Worm (Caenorhabditis elegans) whole organism, mixed stage, embryonic: Measurements from ENCODE around the gene amt-2.
A peak's percentile ranks its signal among the peaks of the same experiment; 100 is the strongest.

Experiments used
- M03D4.4 ChIP-seq: sonication (generic microtip); optimal IDR thresholded peaks from 2 replicates; lab custom pipeline; 2017; ENCODE audit warnings: mild to moderate bottlenecking, missing genetic modification characterization, missing compliant biosample characterization
- bed-3 ChIP-seq: fragments of 200-800 bp; sonication (Bioruptor generic); optimal IDR thresholded peaks from 3 replicates; lab custom pipeline; 2018; ENCODE audit warnings: mild to moderate bottlenecking, missing genetic modification characterization, moderate library complexity, missing compliant biosample characterization
- blmp-1 ChIP-seq: fragments of 150-350 bp; optimal IDR thresholded peaks from 2 replicates; lab custom pipeline; 2014; ENCODE audit warnings: missing biosample characterization, missing genetic modification characterization
- ceh-39 ChIP-seq: fragments of 150-350 bp; optimal IDR thresholded peaks from 2 replicates; lab custom pipeline; 2014; ENCODE audit warnings: missing biosample characterization, missing genetic modification characterization
- ces-1 ChIP-seq: fragments of 150-350 bp; optimal IDR thresholded peaks from 2 replicates; lab custom pipeline; 2014; ENCODE audit warnings: missing biosample characterization, missing genetic modification reagents, missing genetic modification characterization
- cnd-1 ChIP-seq: fragments of 200-800 bp; sonication (Bioruptor generic); optimal IDR thresholded peaks from 2 replicates; lab custom pipeline; 2018; ENCODE audit warnings: mild to moderate bottlenecking, missing genetic modification characterization, missing compliant biosample characterization
- drap-1 ChIP-seq: fragments of 200-800 bp; sonication (Bioruptor generic); optimal IDR thresholded peaks from 3 replicates; lab custom pipeline; 2018; ENCODE audit warnings: mild to moderate bottlenecking, missing genetic modification characterization, missing compliant biosample characterization
- elt-1 ChIP-seq: sonication (generic microtip); optimal IDR thresholded peaks from 2 replicates; lab custom pipeline; 2017; ENCODE audit warnings: missing genetic modification characterization, mild to moderate bottlenecking, missing compliant biosample characterization, antibody characterized with exemption, moderate library complexity, borderline replicate concordance; ENCODE audit not compliant: insufficient read depth
- ham-2 ChIP-seq: fragments of 200-800 bp; sonication (Bioruptor generic); optimal IDR thresholded peaks from 2 replicates; lab custom pipeline; 2018; ENCODE audit warnings: mild to moderate bottlenecking, missing genetic modification characterization, missing compliant biosample characterization
- hlh-1 ChIP-seq: fragments of 150-350 bp; optimal IDR thresholded peaks from 2 replicates; lab custom pipeline; 2014; ENCODE audit warnings: missing biosample characterization, missing genetic modification reagents, missing genetic modification characterization
- lin-32 ChIP-seq: fragments of 200-800 bp; sonication (Bioruptor generic); optimal IDR thresholded peaks from 2 replicates; lab custom pipeline; 2018; ENCODE audit warnings: mild to moderate bottlenecking, missing genetic modification characterization, missing compliant biosample characterization
- lsy-2 ChIP-seq: fragments of 150-350 bp; optimal IDR thresholded peaks from 2 replicates; lab custom pipeline; 2014; ENCODE audit warnings: missing biosample characterization, missing genetic modification characterization
- mab-5 ChIP-seq: fragments of 150-350 bp; optimal IDR thresholded peaks from 2 replicates; lab custom pipeline; 2014; ENCODE audit warnings: missing biosample characterization, missing genetic modification characterization
- nhr-12 ChIP-seq: fragments of 150-350 bp; optimal IDR thresholded peaks from 2 replicates; lab custom pipeline; 2014; ENCODE audit warnings: missing biosample characterization, missing genetic modification characterization
- nhr-237 ChIP-seq: fragments of 150-350 bp; optimal IDR thresholded peaks from 2 replicates; lab custom pipeline; 2014; ENCODE audit warnings: missing biosample characterization, missing genetic modification characterization
- nhr-28 ChIP-seq: fragments of 150-350 bp; optimal IDR thresholded peaks from 2 replicates; lab custom pipeline; 2014; ENCODE audit warnings: missing biosample characterization, missing genetic modification characterization
- nhr-76 ChIP-seq: sonication (generic microtip); optimal IDR thresholded peaks from 2 replicates; lab custom pipeline; 2017; ENCODE audit warnings: missing biosample characterization, missing genetic modification characterization
- pha-4 ChIP-seq: fragments of 150-350 bp; optimal IDR thresholded peaks from 2 replicates; lab custom pipeline; 2018; ENCODE audit warnings: missing biosample characterization, missing genetic modification reagents, missing genetic modification characterization
- sem-2 ChIP-seq: fragments of 200-800 bp; sonication (Bioruptor generic); optimal IDR thresholded peaks from 2 replicates; lab custom pipeline; 2018; ENCODE audit warnings: mild to moderate bottlenecking, missing genetic modification characterization, missing compliant biosample characterization
- snpc-4 ChIP-seq: fragments of 150-350 bp; optimal IDR thresholded peaks from 2 replicates; lab custom pipeline; 2014; ENCODE audit warnings: missing biosample characterization, missing genetic modification characterization
- sptf-1 ChIP-seq: sonication (generic microtip); optimal IDR thresholded peaks from 2 replicates; lab custom pipeline; 2017; ENCODE audit warnings: mild to moderate bottlenecking, missing genetic modification characterization, moderate library complexity, missing compliant biosample characterization
- tbx-8 ChIP-seq: fragments of 200-800 bp; sonication (Bioruptor generic); optimal IDR thresholded peaks from 2 replicates; lab custom pipeline; 2018; ENCODE audit warnings: mild to moderate bottlenecking, missing genetic modification characterization, moderate library complexity, missing compliant biosample characterization
- unc-39 ChIP-seq: fragments of 150-350 bp; optimal IDR thresholded peaks from 2 replicates; lab custom pipeline; 2014; ENCODE audit warnings: missing biosample characterization, missing genetic modification characterization
- unc-62 ChIP-seq: fragments of 150-350 bp; optimal IDR thresholded peaks from 2 replicates; lab custom pipeline; 2014; ENCODE audit warnings: missing biosample characterization, missing genetic modification reagents, missing genetic modification characterization
- zip-8 ChIP-seq: fragments of 150-350 bp; optimal IDR thresholded peaks from 2 replicates; lab custom pipeline; 2014; ENCODE audit warnings: missing biosample characterization, missing genetic modification characterization
- ztf-11 ChIP-seq: fragments of 150-350 bp; optimal IDR thresholded peaks from 2 replicates; lab custom pipeline; 2014; ENCODE audit warnings: missing biosample characterization, missing genetic modification characterization

amt-2 gene

DNA sequence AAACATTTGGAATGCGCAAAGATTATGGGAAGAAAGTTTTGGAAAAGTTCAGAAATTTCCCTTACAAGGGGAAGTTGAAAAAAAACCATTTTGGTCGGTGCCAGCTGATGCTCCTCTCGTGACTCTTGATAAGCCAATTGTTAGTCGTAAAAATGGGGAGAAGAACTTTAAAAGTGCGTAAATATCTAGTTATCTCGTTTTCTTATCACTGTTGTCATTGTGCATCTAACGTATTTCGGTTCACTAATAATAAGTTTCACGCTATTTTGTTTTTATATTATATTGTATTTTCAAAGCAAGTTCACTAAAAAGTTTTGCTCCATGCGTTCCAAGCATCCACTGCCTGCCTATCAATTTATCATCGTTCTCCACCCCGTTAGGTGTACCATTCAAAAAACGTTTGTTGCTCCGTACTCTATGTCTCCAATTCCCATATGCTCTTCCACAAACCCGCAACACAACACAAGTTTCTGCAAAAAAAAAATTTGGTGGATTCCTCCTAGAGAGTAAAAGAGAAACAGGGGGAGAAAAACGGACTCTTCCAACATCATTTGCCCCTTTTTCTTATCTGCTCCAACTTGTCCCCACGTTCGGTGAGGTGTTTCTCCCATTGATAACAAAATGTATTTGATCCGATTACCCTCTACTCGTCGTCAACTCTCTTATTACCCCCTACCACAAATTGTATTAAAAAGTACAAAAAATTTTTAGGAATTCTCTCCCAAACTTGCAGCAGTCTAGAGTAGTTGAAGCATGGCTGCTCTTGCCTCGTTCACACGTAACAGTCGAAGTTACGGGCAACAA lies 33.6 kb upstream of the amt-2 start, which contains the start of gene mbk-2:
mbk-2 (plus strand) TSS at position 754 of the 804 bp plus-strand sequence.
- TF ChIP-seq drap-1 (no peak), blmp-1 (tag; lab: Kevin White, UChicago) (no peak), cnd-1 (tag; lab: Kevin White, UChicago) (no peak), snpc-4 (tag; lab: Kevin White, UChicago) (no peak), nhr-76 (tag; lab: Kevin White, UChicago) (no peak), zip-8 (tag; lab: Kevin White, UChicago) (no peak), nhr-12 (tag; lab: Kevin White, UChicago) (no peak), tbx-8 (GFP tag; lab: Kevin White, UChicago) (no peak), sptf-1 (tag; lab: Kevin White, UChicago) (no peak), hlh-1 (tag; lab: Kevin White, UChicago) (no peak), ces-1 (GFP tag; lab: Kevin White, UChicago) (no peak), nhr-237 (tag; lab: Kevin White, UChicago) (no peak), M03D4.4 (tag; lab: Kevin White, UChicago) (no peak), pha-4 (tag; lab: Kevin White, UChicago) (no peak), mab-5 (no peak)

ce11 chrIV:13009507-13009906 lies 32.7 kb upstream of the amt-2 start:
- TF ChIP-seq ceh-39, result no peak
- TF ChIP-seq hlh-1 (tag; lab: Kevin White, UChicago), result no peak
- TF ChIP-seq nhr-237 (tag; lab: Kevin White, UChicago), result no peak
- TF ChIP-seq drap-1, result no peak
- no peak for TF ChIP-seq ztf-11
- no peak for TF ChIP-seq nhr-28 (tag; lab: Kevin White, UChicago)
- no peak for TF ChIP-seq bed-3 (GFP tag; lab: Kevin White, UChicago)
- TF ChIP-seq pha-4 (tag; lab: Kevin White, UChicago), result no peak
- TF ChIP-seq sem-2 (GFP tag; lab: Kevin White, UChicago), result no peak
- no peak for TF ChIP-seq snpc-4 (tag; lab: Kevin White, UChicago)
- TF ChIP-seq nhr-12 (tag; lab: Kevin White, UChicago), result no peak
- no peak for TF ChIP-seq lsy-2 (tag; lab: Kevin White, UChicago)
- TF ChIP-seq unc-39 (tag; lab: Kevin White, UChicago), result no peak

ce11 chrIV:13013231-13013630 lies 29.0 kb upstream of the amt-2 start:
- peak; percentile 77 for TF ChIP-seq blmp-1 (tag; lab: Kevin White, UChicago)
- peak; percentile 35 for TF ChIP-seq ham-2 (GFP tag; lab: Kevin White, UChicago)
- no peak for TF ChIP-seq tbx-8 (GFP tag; lab: Kevin White, UChicago)
- TF ChIP-seq ces-1 (GFP tag; lab: Kevin White, UChicago), result no peak
- TF ChIP-seq unc-39 (tag; lab: Kevin White, UChicago), result no peak
- TF ChIP-seq bed-3 (GFP tag; lab: Kevin White, UChicago), result no peak
- TF ChIP-seq, all 35 proteins: peak for 2

DNA sequence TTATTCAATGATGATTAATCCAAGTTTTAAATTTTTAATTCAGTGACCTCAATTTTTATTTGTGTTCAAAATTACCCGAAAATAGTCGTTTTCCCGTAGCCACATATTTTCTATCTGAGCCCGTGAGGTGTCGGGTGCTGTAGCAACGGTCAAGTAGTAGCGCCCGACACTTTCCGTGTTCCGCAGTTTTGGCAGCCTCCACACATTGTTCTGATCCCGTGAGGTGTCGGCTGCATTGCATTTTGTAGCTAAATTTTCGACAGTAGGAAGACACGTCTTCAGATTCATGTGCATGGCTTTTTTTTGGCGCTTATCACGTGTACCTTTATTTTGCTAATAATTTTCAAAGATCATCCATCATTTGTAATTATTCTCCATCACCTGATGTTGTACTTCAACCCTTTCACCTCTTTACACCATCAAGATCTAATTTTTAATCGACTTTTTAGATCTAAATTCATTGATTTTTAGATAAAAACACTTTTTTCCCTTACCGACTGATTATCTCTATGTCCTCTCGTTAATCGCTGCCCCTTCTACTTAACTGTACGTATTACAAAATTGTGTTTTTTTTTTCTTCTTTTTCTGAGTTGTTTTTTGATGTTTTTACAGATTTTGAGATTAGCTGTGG lies 28.4 kb upstream of the amt-2 start:
- TF ChIP-seq mab-5 (no peak), lin-32 (GFP tag; lab: Kevin White, UChicago) (no peak), ham-2 (GFP tag; lab: Kevin White, UChicago) (no peak), unc-62 (GFP tag; lab: Kevin White, UChicago) (no peak), nhr-28 (tag; lab: Kevin White, UChicago) (no peak), elt-1 (peak; percentile 46)

DNA sequence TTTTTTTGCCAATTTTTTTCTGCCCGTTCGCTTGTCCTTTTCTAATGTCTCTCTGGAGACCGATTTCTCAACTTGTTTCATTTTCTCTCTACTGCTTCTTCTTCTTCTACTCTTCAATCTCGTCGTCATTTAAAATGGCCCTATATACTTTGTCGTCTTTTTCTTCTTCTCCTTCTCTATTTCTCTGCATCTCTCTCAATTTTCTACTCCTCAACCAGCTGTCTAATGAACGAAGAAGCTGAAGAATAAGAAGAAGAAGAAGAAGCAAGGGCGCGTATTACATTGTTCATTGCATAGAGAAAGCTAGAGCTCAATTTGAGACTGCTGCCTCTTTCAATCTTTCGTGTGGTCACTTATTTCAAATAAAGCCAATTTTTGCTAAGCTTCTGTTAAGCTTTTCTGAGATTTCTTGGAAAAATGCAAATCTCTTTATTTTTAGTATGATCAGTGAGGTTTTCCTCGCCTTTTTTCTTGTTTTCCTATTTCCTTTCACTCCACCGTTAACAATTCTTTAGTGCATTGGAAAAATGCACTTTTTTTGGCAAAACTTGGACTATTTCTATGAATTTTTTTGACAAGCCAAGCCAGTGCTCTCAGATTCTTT lies 26.3 kb upstream of the amt-2 start:
- TF ChIP-seq hlh-1 (tag; lab: Kevin White, UChicago) (peak; percentile 57), ztf-11 (no peak), unc-62 (GFP tag; lab: Kevin White, UChicago) (peak; percentile 21), ces-1 (GFP tag; lab: Kevin White, UChicago) (peak; percentile 92)
